Worm (Caenorhabditis elegans) whole organism, late embryonic: ENCODE data around the gene sec-3.

ENCODE experiments used
- K09A11.1 ChIP-seq: sonication (generic microtip); optimal IDR thresholded peaks from 2 replicates; lab custom pipeline; 2017; ENCODE audit warnings: antibody characterized with exemption, mild to moderate bottlenecking, missing genetic modification characterization, missing compliant biosample characterization; ENCODE audit not compliant: insufficient read depth
- ceh-19 ChIP-seq: fragments of 200-800 bp; sonication (Bioruptor generic); optimal IDR thresholded peaks from 2 replicates; lab custom pipeline; 2018; ENCODE audit warnings: mild to moderate bottlenecking, missing genetic modification characterization, missing compliant biosample characterization
- ceh-2 ChIP-seq: sonication (generic microtip); optimal IDR thresholded peaks from 2 replicates; lab custom pipeline; 2016; ENCODE audit warnings: missing genotype, missing genetic modification characterization, missing compliant biosample characterization
- ceh-22 ChIP-seq: sonication (generic microtip); optimal IDR thresholded peaks from 2 replicates; lab custom pipeline; 2017; ENCODE audit warnings: missing biosample characterization, missing genetic modification characterization
- ceh-30 ChIP-seq: fragments of 150-350 bp; optimal IDR thresholded peaks from 2 replicates; lab custom pipeline; 2014; ENCODE audit warnings: missing biosample characterization, missing genetic modification characterization
- ceh-34 ChIP-seq: sonication (generic microtip); optimal IDR thresholded peaks from 2 replicates; lab custom pipeline; 2016; ENCODE audit warnings: mild to moderate bottlenecking, missing genetic modification characterization, missing compliant biosample characterization
- ceh-45 ChIP-seq: fragments of 200-800 bp; sonication (Bioruptor generic); IDR thresholded peaks from 2 replicates; pipeline ENCODE4 v1.3.6; 2022; ENCODE audit warnings: missing genetic modification reagents, missing genetic modification characterization, missing compliant biosample characterization
- ceh-48 ChIP-seq: sonication (generic microtip); optimal IDR thresholded peaks from 2 replicates; lab custom pipeline; 2016; ENCODE audit warnings: missing genetic modification characterization, inconsistent platforms, missing compliant biosample characterization
- ceh-6 ChIP-seq: fragments of 200-800 bp; sonication (Bioruptor generic); optimal IDR thresholded peaks from 2 replicates; lab custom pipeline; 2018; ENCODE audit warnings: mild to moderate bottlenecking, missing genetic modification characterization, missing compliant biosample characterization
- ceh-9 ChIP-seq: sonication (generic microtip); optimal IDR thresholded peaks from 2 replicates; lab custom pipeline; 2016; ENCODE audit warnings: mild to moderate bottlenecking, missing genetic modification characterization, inconsistent platforms, missing compliant biosample characterization
- che-1 ChIP-seq: sonication (generic microtip); optimal IDR thresholded peaks from 2 replicates; lab custom pipeline; 2016; ENCODE audit warnings: mild to moderate bottlenecking, missing genetic modification characterization, missing compliant biosample characterization
- elt-2 ChIP-seq: sonication (generic microtip); optimal IDR thresholded peaks from 2 replicates; lab custom pipeline; 2016; ENCODE audit warnings: missing genetic modification reagents, missing genetic modification characterization, missing compliant biosample characterization
- elt-4 ChIP-seq: sonication (generic microtip); optimal IDR thresholded peaks from 2 replicates; lab custom pipeline; 2016; ENCODE audit warnings: missing genetic modification characterization, missing compliant biosample characterization
- eyg-1 ChIP-seq: sonication (generic microtip); optimal IDR thresholded peaks from 2 replicates; lab custom pipeline; 2016; ENCODE audit warnings: missing genotype, missing genetic modification characterization, missing compliant biosample characterization
- gmeb-2 ChIP-seq: sonication (generic microtip); optimal IDR thresholded peaks from 2 replicates; lab custom pipeline; 2016; ENCODE audit warnings: missing genetic modification characterization, inconsistent platforms, missing compliant biosample characterization
- hlh-13 ChIP-seq: fragments of 200-800 bp; sonication (Bioruptor generic); optimal IDR thresholded peaks from 2 replicates; lab custom pipeline; 2018; ENCODE audit warnings: mild to moderate bottlenecking, missing genetic modification characterization, missing compliant biosample characterization
- lin-11 ChIP-seq: fragments of 200-800 bp; sonication (Bioruptor generic); optimal IDR thresholded peaks from 2 replicates; lab custom pipeline; 2018; ENCODE audit warnings: mild to moderate bottlenecking, missing genetic modification characterization, missing compliant biosample characterization
- madf-2 ChIP-seq: sonication (generic microtip); optimal IDR thresholded peaks from 2 replicates; lab custom pipeline; 2017; ENCODE audit warnings: missing genetic modification characterization, missing compliant biosample characterization
- nfya-1 ChIP-seq: sonication (generic microtip); optimal IDR thresholded peaks from 2 replicates; lab custom pipeline; 2017; ENCODE audit warnings: missing genetic modification characterization, mild to moderate bottlenecking, missing compliant biosample characterization, antibody characterized with exemption, moderate library complexity
- nhr-232 ChIP-seq: sonication (generic microtip); optimal IDR thresholded peaks from 2 replicates; lab custom pipeline; 2016; ENCODE audit warnings: missing genetic modification characterization, missing compliant biosample characterization
- pag-3 ChIP-seq: sonication (generic microtip); optimal IDR thresholded peaks from 2 replicates; lab custom pipeline; 2016; ENCODE audit warnings: missing compliant biosample characterization, missing genetic modification characterization, borderline replicate concordance
- pax-1 ChIP-seq: fragments of 150-350 bp; optimal IDR thresholded peaks from 2 replicates; lab custom pipeline; 2014; ENCODE audit warnings: missing biosample characterization, missing genetic modification characterization
- pha-4 ChIP-seq: fragments of 150-350 bp; optimal IDR thresholded peaks from 2 replicates; lab custom pipeline; 2018; ENCODE audit warnings: missing biosample characterization, missing genetic modification reagents, missing genetic modification characterization
- rnt-1 ChIP-seq: sonication (generic microtip); optimal IDR thresholded peaks from 2 replicates; lab custom pipeline; 2016; ENCODE audit warnings: missing genetic modification characterization, missing compliant biosample characterization
- sox-2 ChIP-seq: fragments of 200-800 bp; sonication (Bioruptor generic); IDR thresholded peaks from 2 replicates; pipeline ENCODE4 v1.3.6; 2022; ENCODE audit warnings: missing genetic modification reagents, missing genetic modification characterization, missing compliant biosample characterization
- tbx-7 ChIP-seq: sonication (generic microtip); optimal IDR thresholded peaks from 2 replicates; lab custom pipeline; 2016; ENCODE audit warnings: missing genotype, missing genetic modification characterization, missing compliant biosample characterization
- ttx-3 ChIP-seq: sonication (generic microtip); optimal IDR thresholded peaks from 2 replicates; lab custom pipeline; 2016; ENCODE audit warnings: missing genetic modification reagents, missing genetic modification characterization, missing compliant biosample characterization
- unc-42 ChIP-seq: sonication (generic microtip); optimal IDR thresholded peaks from 2 replicates; lab custom pipeline; 2016; ENCODE audit warnings: missing genotype, missing genetic modification characterization, missing compliant biosample characterization
- zip-5 ChIP-seq: sonication (generic microtip); optimal IDR thresholded peaks from 2 replicates; lab custom pipeline; 2016; ENCODE audit warnings: missing genetic modification characterization, missing compliant biosample characterization
- ztf-16 ChIP-seq: sonication (generic microtip); optimal IDR thresholded peaks from 2 replicates; lab custom pipeline; 2017; ENCODE audit warnings: missing genetic modification characterization, missing compliant biosample characterization

Gene sec-3

DNA sequence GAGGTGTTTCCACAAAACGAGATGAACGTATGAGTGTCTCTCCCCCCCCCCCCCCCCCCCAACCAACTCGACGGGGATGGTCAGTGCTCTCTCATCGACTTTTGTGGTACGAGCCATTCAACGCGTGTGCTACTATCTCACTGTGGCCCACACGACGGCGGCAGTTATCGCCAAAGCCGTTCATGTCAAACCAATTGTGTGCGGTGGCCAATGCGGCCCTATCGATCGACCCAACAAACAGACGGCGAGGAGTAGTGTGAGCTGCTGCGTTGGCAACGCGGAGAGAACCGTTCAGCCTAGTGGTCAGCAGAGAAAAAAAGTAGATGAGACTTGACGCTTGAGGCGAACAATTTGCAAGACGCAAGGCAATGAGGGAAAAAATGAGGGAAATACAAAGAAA is 3.2 kb upstream of the sec-3 start (continued):
- TF ChIP-seq ceh-19 (GFP tag; lab: Kevin White, UChicago) = no peak
- no peak for TF ChIP-seq eyg-1 (tag; lab: Kevin White, UChicago)
- peak; percentile 55 for TF ChIP-seq nfya-1
- no peak for TF ChIP-seq che-1 (tag; lab: Kevin White, UChicago)

DNA sequence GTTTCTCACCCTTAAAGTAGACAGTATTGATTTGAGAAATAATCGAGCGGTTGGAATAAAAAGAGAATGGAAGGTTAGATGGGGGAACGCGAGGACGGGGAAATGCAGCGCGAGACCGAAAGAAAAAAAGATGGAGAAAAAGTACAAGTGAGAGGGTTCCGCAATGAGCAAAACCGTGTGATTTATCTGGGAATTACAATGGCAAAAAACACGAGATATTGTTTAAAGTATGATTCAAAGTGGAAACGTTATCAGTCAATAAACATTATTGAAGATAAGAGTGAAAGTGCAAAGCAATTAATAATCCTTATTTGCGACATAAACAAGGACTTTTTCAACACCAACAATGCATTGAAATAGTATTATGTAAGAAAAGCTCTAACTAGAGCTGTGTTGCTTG is 2.5 kb upstream of the sec-3 start, which contains the start of gene ztf-13:
TSS of gene ztf-13 (minus strand) at position 11 of the 400 bp plus-strand sequence.
- TF ChIP-seq ceh-30 = no peak
- TF ChIP-seq elt-2 (tag; lab: Kevin White, UChicago) = peak; percentile 4

DNA sequence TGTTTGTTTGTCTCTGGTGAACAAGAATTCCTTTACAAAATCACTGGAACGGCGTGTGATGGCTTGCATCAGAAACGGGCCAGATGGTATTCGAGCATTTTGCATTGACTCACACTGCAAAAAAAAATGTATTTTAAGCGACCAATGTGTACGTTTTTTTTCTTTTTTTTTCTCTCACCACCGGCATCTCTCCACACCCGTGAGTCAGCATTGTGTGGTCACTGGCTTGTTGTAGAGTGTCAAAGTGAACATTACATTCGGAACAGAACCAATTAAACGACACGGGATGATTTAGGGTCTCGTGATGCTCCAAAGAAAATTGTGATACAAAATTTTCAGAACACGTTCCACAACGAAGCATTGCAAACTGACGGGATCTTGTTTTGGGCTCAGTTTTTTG is 1.9 kb upstream of the sec-3 start:
- TF ChIP-seq unc-42 (tag; lab: Kevin White, UChicago) = no peak
- TF ChIP-seq eyg-1 (tag; lab: Kevin White, UChicago) = no peak
- no peak for TF ChIP-seq ceh-9 (tag; lab: Kevin White, UChicago)
- TF ChIP-seq ceh-48 = no peak
- no peak for TF ChIP-seq ceh-34 (tag; lab: Kevin White, UChicago)
- no peak for TF ChIP-seq che-1 (tag; lab: Kevin White, UChicago)
- no peak for TF ChIP-seq K09A11.1 (tag; lab: Kevin White, UChicago)

DNA sequence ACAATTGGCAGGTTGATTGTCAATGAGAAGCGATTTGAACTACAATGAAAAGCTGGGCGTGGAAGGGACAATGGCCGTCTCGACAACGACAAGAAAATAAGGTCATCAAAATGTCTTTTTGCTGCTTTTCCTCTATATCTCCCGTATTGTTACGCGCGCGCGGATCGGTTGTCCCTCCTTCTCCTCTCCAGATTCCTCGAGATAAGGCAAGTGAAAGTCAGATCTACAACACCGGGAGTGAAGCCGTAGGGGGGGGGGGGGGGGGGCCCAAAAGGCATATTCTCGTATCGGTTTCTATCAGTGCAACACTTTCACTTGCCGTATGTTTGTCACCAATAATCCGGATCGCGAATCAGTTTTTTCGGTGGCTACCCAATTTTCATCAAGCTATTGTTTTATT is 5.3 kb downstream of the sec-3 start, which contains the start of gene wrt-2:
TSS of gene wrt-2 (minus strand) at position 46 of the 400 bp plus-strand sequence.
- TF ChIP-seq ttx-3 (tag; lab: Kevin White, UChicago) (no peak), hlh-13 (GFP tag; lab: Kevin White, UChicago) (no peak), ceh-22 (no peak)

DNA sequence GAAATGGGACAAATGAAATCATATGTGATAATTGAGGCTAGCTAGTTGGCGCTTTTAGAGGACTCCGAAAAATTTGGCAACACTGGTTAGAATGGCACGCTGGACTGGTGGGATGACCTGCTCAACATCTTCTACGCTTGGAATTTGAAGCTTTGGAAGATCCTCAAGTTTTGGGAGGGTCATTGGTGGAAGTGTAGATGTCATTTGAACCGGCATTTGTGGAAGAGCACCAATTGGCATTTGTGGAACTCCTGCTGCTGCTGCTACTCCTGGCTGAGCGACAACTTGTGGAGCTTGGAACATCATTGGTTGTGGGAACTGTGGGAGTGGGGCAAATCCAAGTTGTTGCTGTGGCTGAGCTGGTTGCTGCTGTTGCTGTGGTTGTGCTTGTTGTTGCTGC is 7.2 kb downstream of the sec-3 start:
- TF ChIP-seq tbx-7 (no peak), pax-1 (tag; lab: Kevin White, UChicago) (no peak), rnt-1 (no peak), gmeb-2 (tag; lab: Kevin White, UChicago) (no peak), lin-11 (tag; lab: Kevin White, UChicago) (no peak), che-1 (tag; lab: Kevin White, UChicago) (no peak), ceh-2 (tag; lab: Kevin White, UChicago) (no peak), pag-3 (tag; lab: Kevin White, UChicago) (no peak), sox-2 (GFP tag; lab: Robert Waterston, UW) (no peak), madf-2 (tag; lab: Kevin White, UChicago) (no peak), ceh-6 (GFP tag; lab: Kevin White, UChicago) (no peak), pha-4 (tag; lab: Kevin White, UChicago) (no peak), nhr-232 (tag; lab: Kevin White, UChicago) (no peak)

DNA sequence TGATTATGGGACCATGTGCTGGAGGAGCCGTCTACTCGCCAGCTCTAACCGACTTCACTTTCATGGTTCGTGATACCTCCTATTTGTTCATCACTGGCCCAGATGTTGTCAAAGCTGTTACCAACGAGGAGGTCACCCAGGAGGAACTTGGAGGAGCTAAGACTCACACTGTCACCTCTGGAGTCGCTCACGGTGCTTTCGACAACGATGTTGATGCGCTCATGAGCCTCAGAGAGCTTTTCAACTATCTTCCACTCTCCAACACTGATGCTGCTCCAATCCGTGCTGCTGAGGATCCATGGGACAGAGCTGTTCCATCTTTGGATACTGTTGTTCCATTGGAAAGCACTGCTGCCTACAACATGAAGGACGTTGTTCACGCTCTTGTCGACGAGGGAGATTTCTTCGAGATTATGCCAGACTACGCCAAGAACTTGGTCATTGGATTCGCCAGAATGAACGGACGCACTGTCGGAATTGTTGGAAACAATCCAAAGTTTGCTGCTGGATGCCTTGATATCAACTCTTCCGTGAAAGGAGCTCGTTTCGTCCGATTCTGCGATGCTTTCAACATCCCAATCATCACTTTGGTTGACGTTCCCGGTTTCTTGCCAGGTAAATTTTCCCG is 8.4 kb downstream of the sec-3 start:
- TF ChIP-seq K09A11.1 (tag; lab: Kevin White, UChicago) = no peak
- TF ChIP-seq ceh-45 (GFP tag; lab: Robert Waterston, UW) = no peak
- no peak for TF ChIP-seq zip-5 (tag; lab: Kevin White, UChicago)
- TF ChIP-seq elt-4 (tag; lab: Kevin White, UChicago) = no peak
- TF ChIP-seq ztf-16 (tag; lab: Kevin White, UChicago) = no peak
